Worm (Caenorhabditis elegans) whole organism, mixed stage, embryonic: ENCODE data around the gene zip-12.
A peak's percentile ranks its signal among the peaks of the same experiment; 100 is the strongest.

Experiments used
- M03D4.4 ChIP-seq: sonication (generic microtip); optimal IDR thresholded peaks from 2 replicates; lab custom pipeline; 2017; ENCODE audit warnings: mild to moderate bottlenecking, missing genetic modification characterization, missing compliant biosample characterization
- bed-3 ChIP-seq: fragments of 200-800 bp; sonication (Bioruptor generic); optimal IDR thresholded peaks from 3 replicates; lab custom pipeline; 2018; ENCODE audit warnings: mild to moderate bottlenecking, missing genetic modification characterization, moderate library complexity, missing compliant biosample characterization
- ceh-43 ChIP-seq: fragments of 200-800 bp; sonication (Bioruptor generic); optimal IDR thresholded peaks from 2 replicates; lab custom pipeline; 2018; ENCODE audit warnings: mild to moderate bottlenecking, missing genetic modification characterization, moderate library complexity, missing compliant biosample characterization
- elt-1 ChIP-seq: sonication (generic microtip); optimal IDR thresholded peaks from 2 replicates; lab custom pipeline; 2017; ENCODE audit warnings: missing genetic modification characterization, mild to moderate bottlenecking, missing compliant biosample characterization, antibody characterized with exemption, moderate library complexity, borderline replicate concordance; ENCODE audit not compliant: insufficient read depth
- flh-1 ChIP-seq: fragments of 200-800 bp; sonication (Bioruptor generic); optimal IDR thresholded peaks from 2 replicates; lab custom pipeline; 2018; ENCODE audit warnings: mild to moderate bottlenecking, missing genetic modification characterization, moderate library complexity, missing compliant biosample characterization
- ham-2 ChIP-seq: fragments of 200-800 bp; sonication (Bioruptor generic); optimal IDR thresholded peaks from 2 replicates; lab custom pipeline; 2018; ENCODE audit warnings: mild to moderate bottlenecking, missing genetic modification characterization, missing compliant biosample characterization
- hlh-1 ChIP-seq: fragments of 150-350 bp; optimal IDR thresholded peaks from 2 replicates; lab custom pipeline; 2014; ENCODE audit warnings: missing biosample characterization, missing genetic modification reagents, missing genetic modification characterization
- lin-32 ChIP-seq: fragments of 200-800 bp; sonication (Bioruptor generic); optimal IDR thresholded peaks from 2 replicates; lab custom pipeline; 2018; ENCODE audit warnings: mild to moderate bottlenecking, missing genetic modification characterization, missing compliant biosample characterization
- mab-5 ChIP-seq: fragments of 150-350 bp; optimal IDR thresholded peaks from 2 replicates; lab custom pipeline; 2014; ENCODE audit warnings: missing biosample characterization, missing genetic modification characterization
- mep-1 ChIP-seq: fragments of 150-350 bp; optimal IDR thresholded peaks from 2 replicates; lab custom pipeline; 2017; ENCODE audit warnings: missing biosample characterization, missing genetic modification reagents, missing genetic modification characterization, inconsistent platforms
- mls-2 ChIP-seq: sonication (generic microtip); optimal IDR thresholded peaks from 2 replicates; lab custom pipeline; 2016; ENCODE audit warnings: mild to moderate bottlenecking, missing genetic modification characterization, moderate library complexity, missing compliant biosample characterization
- nhr-12 ChIP-seq: fragments of 150-350 bp; optimal IDR thresholded peaks from 2 replicates; lab custom pipeline; 2014; ENCODE audit warnings: missing biosample characterization, missing genetic modification characterization
- nhr-2 ChIP-seq: fragments of 150-350 bp; optimal IDR thresholded peaks from 2 replicates; lab custom pipeline; 2014; ENCODE audit warnings: missing biosample characterization, missing genetic modification characterization
- nhr-237 ChIP-seq: fragments of 150-350 bp; optimal IDR thresholded peaks from 2 replicates; lab custom pipeline; 2014; ENCODE audit warnings: missing biosample characterization, missing genetic modification characterization
- nhr-28 ChIP-seq: fragments of 150-350 bp; optimal IDR thresholded peaks from 2 replicates; lab custom pipeline; 2014; ENCODE audit warnings: missing biosample characterization, missing genetic modification characterization
- nhr-76 ChIP-seq: sonication (generic microtip); optimal IDR thresholded peaks from 2 replicates; lab custom pipeline; 2017; ENCODE audit warnings: missing biosample characterization, missing genetic modification characterization
- pha-4 ChIP-seq: fragments of 150-350 bp; optimal IDR thresholded peaks from 2 replicates; lab custom pipeline; 2018; ENCODE audit warnings: missing biosample characterization, missing genetic modification reagents, missing genetic modification characterization
- sem-2 ChIP-seq: fragments of 200-800 bp; sonication (Bioruptor generic); optimal IDR thresholded peaks from 2 replicates; lab custom pipeline; 2018; ENCODE audit warnings: mild to moderate bottlenecking, missing genetic modification characterization, missing compliant biosample characterization
- snpc-4 ChIP-seq: fragments of 150-350 bp; optimal IDR thresholded peaks from 2 replicates; lab custom pipeline; 2014; ENCODE audit warnings: missing biosample characterization, missing genetic modification characterization
- sptf-1 ChIP-seq: sonication (generic microtip); optimal IDR thresholded peaks from 2 replicates; lab custom pipeline; 2017; ENCODE audit warnings: mild to moderate bottlenecking, missing genetic modification characterization, moderate library complexity, missing compliant biosample characterization
- tbx-8 ChIP-seq: fragments of 200-800 bp; sonication (Bioruptor generic); optimal IDR thresholded peaks from 2 replicates; lab custom pipeline; 2018; ENCODE audit warnings: mild to moderate bottlenecking, missing genetic modification characterization, moderate library complexity, missing compliant biosample characterization
- unc-120 ChIP-seq: sonication (generic microtip); optimal IDR thresholded peaks from 2 replicates; lab custom pipeline; 2017; ENCODE audit warnings: missing genetic modification characterization, missing compliant biosample characterization; ENCODE audit not compliant: poor library complexity, severe bottlenecking
- unc-39 ChIP-seq: fragments of 150-350 bp; optimal IDR thresholded peaks from 2 replicates; lab custom pipeline; 2014; ENCODE audit warnings: missing biosample characterization, missing genetic modification characterization
- unc-62 ChIP-seq: fragments of 150-350 bp; optimal IDR thresholded peaks from 2 replicates; lab custom pipeline; 2014; ENCODE audit warnings: missing biosample characterization, missing genetic modification reagents, missing genetic modification characterization
- zip-8 ChIP-seq: fragments of 150-350 bp; optimal IDR thresholded peaks from 2 replicates; lab custom pipeline; 2014; ENCODE audit warnings: missing biosample characterization, missing genetic modification characterization
- ztf-11 ChIP-seq: fragments of 150-350 bp; optimal IDR thresholded peaks from 2 replicates; lab custom pipeline; 2014; ENCODE audit warnings: missing biosample characterization, missing genetic modification characterization

zip-12 gene

DNA sequence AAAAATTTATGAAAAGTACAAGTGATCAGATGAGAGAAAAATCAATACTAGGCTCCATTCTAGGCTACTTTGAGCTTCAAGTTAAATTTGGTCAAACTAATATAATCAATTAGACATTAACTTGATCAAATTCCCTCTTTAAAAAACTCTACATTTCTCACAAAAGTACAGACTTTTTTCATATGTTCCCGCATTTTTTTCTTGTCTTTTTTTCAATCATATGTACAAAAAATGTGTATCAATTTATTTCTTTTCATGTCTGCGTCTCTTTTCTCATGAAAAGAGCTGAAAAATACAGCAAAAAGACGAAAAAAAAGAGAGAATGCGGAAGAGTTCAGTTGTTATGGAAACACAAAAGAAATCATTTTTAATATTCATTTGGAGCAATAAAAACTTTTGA, 28.5 kb upstream of the zip-12 start:
- TF ChIP-seq flh-1 (GFP tag; lab: Kevin White, UChicago) = no peak
- TF ChIP-seq sptf-1 = no peak
- TF ChIP-seq nhr-28 (tag; lab: Kevin White, UChicago) = no peak
- TF ChIP-seq elt-1 (tag; lab: Kevin White, UChicago) = no peak
- TF ChIP-seq bed-3 = no peak
- no peak for TF ChIP-seq M03D4.4
- TF ChIP-seq unc-39 (tag; lab: Kevin White, UChicago) = no peak
- no peak for TF ChIP-seq mep-1 (tag; lab: Kevin White, UChicago)

ce11 chrIII:12303084-12303483, 24.6 kb upstream of the zip-12 start, which contains the start of gene mrp-8:
Gene mrp-8, minus strand, starts transcription at chrIII:12303184.
- TF ChIP-seq zip-8 (tag; lab: Kevin White, UChicago) (peak; percentile 12), snpc-4 (tag; lab: Kevin White, UChicago) (no peak)
- TF ChIP-seq, all 35 proteins: peak for 1

- TF ChIP-seq mls-2 (tag; lab: Kevin White, UChicago) (no peak), tbx-8 (GFP tag; lab: Kevin White, UChicago) (no peak), snpc-4 (tag; lab: Kevin White, UChicago) (no peak), nhr-2 (tag; lab: Kevin White, UChicago) (no peak), zip-8 (tag; lab: Kevin White, UChicago) (no peak), ceh-43 (GFP tag; lab: Kevin White, UChicago) (no peak), mep-1 (tag; lab: Kevin White, UChicago) (no peak)
Measured at ce11 chrIII:12304805-12305377, 22.8 kb upstream of the zip-12 start.

DNA sequence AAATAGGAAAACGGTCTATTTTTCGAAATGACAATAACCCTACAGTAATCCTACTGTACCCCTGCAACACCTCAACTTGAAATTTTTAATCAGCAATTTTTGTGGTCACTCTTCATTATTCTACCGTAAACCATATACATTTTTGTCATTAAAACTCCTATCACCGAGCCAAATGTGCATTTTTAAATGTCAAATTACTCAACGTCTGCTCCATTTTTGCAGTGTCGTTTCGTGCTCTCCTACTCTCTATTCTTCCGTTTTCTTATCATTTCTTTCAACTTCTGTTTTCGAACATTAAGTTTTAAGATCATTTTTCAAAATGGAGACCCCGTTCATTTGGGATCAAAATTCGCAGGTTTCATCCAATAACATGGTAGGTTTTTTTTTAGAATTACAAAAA, 20.2 kb upstream of the zip-12 start, which contains the start of gene pqn-92:
pqn-92 (plus strand) TSS at position 307 of the 400 bp plus-strand sequence.
- TF ChIP-seq elt-1 (tag; lab: Kevin White, UChicago) (no peak), zip-8 (tag; lab: Kevin White, UChicago) (no peak), unc-62 (GFP tag; lab: Kevin White, UChicago) (no peak), ham-2 (GFP tag; lab: Kevin White, UChicago) (no peak), nhr-12 (tag; lab: Kevin White, UChicago) (no peak), unc-39 (tag; lab: Kevin White, UChicago) (no peak), hlh-1 (tag; lab: Kevin White, UChicago) (no peak), bed-3 (no peak), nhr-2 (tag; lab: Kevin White, UChicago) (no peak)

ce11 chrIII:12312886-12313285, 14.8 kb upstream of the zip-12 start, which contains the start of gene Y75B8A.39:
Gene Y75B8A.39, plus strand, starts transcription at chrIII:12313186.
- TF ChIP-seq flh-1 (GFP tag; lab: Kevin White, UChicago) (no peak), mab-5 (tag; lab: Kevin White, UChicago) (no peak), unc-120 (no peak), mep-1 (tag; lab: Kevin White, UChicago) (no peak)

DNA sequence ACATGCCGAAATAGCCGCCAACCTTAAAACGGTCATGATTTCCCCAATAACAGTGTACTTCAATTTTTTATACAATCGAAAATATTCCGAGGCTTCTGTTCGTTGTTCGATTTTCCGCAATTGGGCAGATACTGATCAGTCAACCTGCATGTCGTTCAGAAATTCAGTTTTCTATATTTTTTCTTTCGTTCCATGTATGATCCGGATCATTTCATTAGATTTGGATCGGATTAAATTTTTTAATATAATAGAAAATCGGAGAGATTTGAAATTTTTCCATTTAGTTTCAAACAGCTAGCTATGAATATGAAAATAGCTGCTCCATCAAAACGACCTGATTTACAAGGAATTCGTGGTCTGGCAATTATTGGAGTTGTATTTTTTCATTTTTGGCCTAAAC, 12.5 kb upstream of the zip-12 start, which contains the start of gene Y75B8A.37:
Y75B8A.37 (plus strand) TSS at position 301 of the 400 bp plus-strand sequence.
- TF ChIP-seq nhr-2 (tag; lab: Kevin White, UChicago) (no peak), nhr-12 (tag; lab: Kevin White, UChicago) (no peak), sem-2 (GFP tag; lab: Kevin White, UChicago) (no peak), mep-1 (tag; lab: Kevin White, UChicago) (no peak), mab-5 (tag; lab: Kevin White, UChicago) (no peak), snpc-4 (tag; lab: Kevin White, UChicago) (no peak), sptf-1 (no peak), pha-4 (no peak), lin-32 (GFP tag; lab: Kevin White, UChicago) (no peak), nhr-237 (tag; lab: Kevin White, UChicago) (no peak), flh-1 (GFP tag; lab: Kevin White, UChicago) (no peak), M03D4.4 (no peak), unc-39 (tag; lab: Kevin White, UChicago) (no peak), mls-2 (tag; lab: Kevin White, UChicago) (no peak), nhr-76 (tag; lab: Kevin White, UChicago) (no peak), ztf-11 (tag; lab: Kevin White, UChicago) (no peak), unc-120 (no peak)
